Fruit fly (Drosophila melanogaster) whole organism: ENCODE measurements around the gene Csk.

Source experiments
- CG8478 ChIP-seq: fragments of >200 bp; optimal IDR thresholded peaks from 2 replicates; lab custom pipeline; 2018; ENCODE audit warnings: inconsistent platforms
- EcR ChIP-seq, 2 experiments: fragments of >200 bp; optimal IDR thresholded peaks; 2 replicates each; lab custom pipeline; 2017; ENCODE audit warnings: missing biosample characterization in 2 of 2, missing genetic modification characterization in 2 of 2, missing genetic modification reagents in 2 of 2
- psq ChIP-seq: fragments of >200 bp; optimal IDR thresholded peaks from 2 replicates; lab custom pipeline; 2017

- TF ChIP-seq psq (lab: Kevin White, UChicago) = no peak
- no peak for TF ChIP-seq CG8478 (lab: Kevin White, UChicago)
- no peak for TF ChIP-seq EcR (GFP tag; optimal IDR thresholded peaks at IDR 0.05; lab: Kevin White, UChicago)
Measured at dm6 chr3R:11656614-11657216, 6.2 kb upstream of the Csk start.
